Fruit fly (Drosophila melanogaster): ENCODE measurements around the gene CG31697.

Gene CG31697

dm6 chr2L:19542268-19542773 is 7.1 kb downstream of the CG31697 start (continued):
- TF ChIP-seq HmgD (GFP tag; optimal IDR thresholded peaks at IDR 0.05) (peak; percentile 38), tio (GFP tag; optimal IDR thresholded peaks at IDR 0.05) (no peak), Hand (GFP tag; optimal IDR thresholded peaks at IDR 0.05) (no peak), CHES-1-like (GFP tag; optimal IDR thresholded peaks at IDR 0.05) (no peak), gfzf (GFP tag; optimal IDR thresholded peaks at IDR 0.05) (peak; percentile 45), MBD-R2 (GFP tag; IDR thresholded peaks at IDR 0.05) (peak; percentile 71), Dp (GFP tag; optimal IDR thresholded peaks at IDR 0.05) (peak; percentile 66), CG11695 (GFP tag; IDR thresholded peaks at IDR 0.05) (no peak), nmo (GFP tag; optimal IDR thresholded peaks at IDR 0.05) (peak; percentile 19), Nf-YB (GFP tag; optimal IDR thresholded peaks at IDR 0.05) (no peak), org-1 (GFP tag; optimal IDR thresholded peaks at IDR 0.05) (no peak), CG14710 (tag; optimal IDR thresholded peaks at IDR 0.05) (peak; percentile 30), CG30431 (GFP tag; optimal IDR thresholded peaks at IDR 0.05) (no peak), CG34422 (GFP tag; IDR thresholded peaks at IDR 0.05) (peak; percentile 13; the same call in 1 of the 3 replicates), CG31365 (tag; optimal IDR thresholded peaks at IDR 0.05) (no peak), CG15696 (tag; optimal IDR thresholded peaks at IDR 0.05) (no peak), stwl (tag; optimal IDR thresholded peaks at IDR 0.05) (peak; percentile 96), Neu2 (GFP tag; optimal IDR thresholded peaks at IDR 0.05; ENCODE audit: borderline replicate concordance) (no peak), Sry-δ (GFP tag; optimal IDR thresholded peaks at IDR 0.05) (peak; percentile 84), Med (GFP tag) (peak; percentile 59), CG7963 (GFP tag; IDR thresholded peaks at IDR 0.05; ENCODE audit: partially characterized antibody) (peak; percentile 90), maf-S (GFP tag; optimal IDR thresholded peaks at IDR 0.05) (no peak), Dip3 (GFP tag; optimal IDR thresholded peaks at IDR 0.05) (no peak), CG18619 (GFP tag; optimal IDR thresholded peaks at IDR 0.05) (no peak), Ptx1 (GFP tag; IDR thresholded peaks at IDR 0.05) (no peak), Camta (GFP tag; optimal IDR thresholded peaks at IDR 0.05) (no peak), CkIIα-i1 (GFP tag; IDR thresholded peaks at IDR 0.05) (no peak), slou (GFP tag; optimal IDR thresholded peaks at IDR 0.05) (no peak), Stat92E (GFP tag; optimal IDR thresholded peaks at IDR 0.05) (peak in 1 of 3 experiments; percentile 35), Hmr (GFP tag; optimal IDR thresholded peaks at IDR 0.05) (peak; percentile 28), Deaf1 (tag; optimal IDR thresholded peaks at IDR 0.05) (no peak), CG32772 (GFP tag; IDR thresholded peaks at IDR 0.05) (no peak), pnt (GFP tag; optimal IDR thresholded peaks at IDR 0.05) (no peak), Awh (GFP tag; IDR thresholded peaks at IDR 0.05) (no peak), ro (GFP tag; IDR thresholded peaks at IDR 0.05) (no peak), Mrtf (GFP tag; IDR thresholded peaks at IDR 0.05) (no peak), az2 (GFP tag; optimal IDR thresholded peaks at IDR 0.05) (no peak), luna (GFP tag; optimal IDR thresholded peaks at IDR 0.05) (no peak), Hey (tag; optimal IDR thresholded peaks at IDR 0.05) (no peak), chn (GFP tag; optimal IDR thresholded peaks at IDR 0.05) (no peak), Sox100B (GFP tag; optimal IDR thresholded peaks at IDR 0.05) (no peak), HHEX (GFP tag; optimal IDR thresholded peaks at IDR 0.05) (no peak), sisA (GFP tag; IDR thresholded peaks at IDR 0.05) (no peak), CG7271 (tag; optimal IDR thresholded peaks at IDR 0.05) (no peak), Fer3 (tag; optimal IDR thresholded peaks at IDR 0.05) (no peak), bbx (GFP tag; IDR thresholded peaks at IDR 0.05; ENCODE audit: partially characterized antibody) (peak; percentile 88), lola (GFP tag; optimal IDR thresholded peaks at IDR 0.05) (no peak), TFAM (GFP tag; optimal IDR thresholded peaks at IDR 0.05) (no peak), CG10267 (tag; optimal IDR thresholded peaks at IDR 0.05) (peak; percentile 46), CG13123 (GFP tag; optimal IDR thresholded peaks at IDR 0.05) (no peak)

Measured in whole organism, embryonic.